Fruit fly (Drosophila melanogaster): ENCODE results near the gene Klp3A.
A peak's percentile ranks its signal among the peaks of the same experiment; 100 is the strongest.

Klp3A gene

DNA sequence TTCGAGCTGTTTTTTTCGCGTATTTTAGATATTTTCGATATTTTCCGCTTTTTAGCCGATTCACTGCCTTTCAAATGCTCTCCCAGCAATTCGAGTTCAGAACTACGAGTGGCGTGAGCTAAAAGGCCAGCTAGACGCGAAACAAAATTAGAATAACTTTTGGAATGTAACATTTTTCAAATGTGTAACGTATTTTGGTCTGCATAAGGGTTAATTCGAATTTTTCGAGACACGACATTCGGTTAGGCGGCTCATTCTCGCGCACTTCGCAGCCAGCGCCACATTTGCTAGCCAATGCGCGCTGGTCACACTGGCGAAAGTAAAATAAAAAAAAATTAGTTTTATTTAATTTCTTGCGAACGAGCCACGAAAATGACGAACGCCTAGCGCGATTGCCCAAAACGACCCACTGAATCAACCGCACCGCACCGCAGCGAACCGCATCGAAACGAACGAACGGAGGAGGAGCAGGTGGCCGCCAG, 20.7 kb upstream of the Klp3A start, which contains the start of the genes brv3 and Pi4KIIIalpha (continued):
- no peak for TF ChIP-seq CG10979 (tag; optimal IDR thresholded peaks at IDR 0.05)
- peak; percentile 17 for TF ChIP-seq YL-1 (GFP tag; optimal IDR thresholded peaks at IDR 0.05)
- no peak for TF ChIP-seq Neu2 (GFP tag; optimal IDR thresholded peaks at IDR 0.05; ENCODE audit: borderline replicate concordance)
- TF ChIP-seq Camta (GFP tag; optimal IDR thresholded peaks at IDR 0.05), result no peak
- peak; percentile 44 for TF ChIP-seq Lhr (GFP tag; optimal IDR thresholded peaks at IDR 0.05)
- TF ChIP-seq slou (GFP tag; optimal IDR thresholded peaks at IDR 0.05), result no peak
- TF ChIP-seq crp (GFP tag; optimal IDR thresholded peaks at IDR 0.05), result no peak
- no peak for TF ChIP-seq Dfd (GFP tag; optimal IDR thresholded peaks at IDR 0.05)
- TF ChIP-seq row (GFP tag; IDR thresholded peaks at IDR 0.05), result peak; percentile 63; the same call in 2 of the 3 replicates
- TF ChIP-seq en (GFP tag; optimal IDR thresholded peaks at IDR 0.05), result no peak
- TF ChIP-seq CG34422 (GFP tag; IDR thresholded peaks at IDR 0.05), result 0 out of 3 replicates have a peak, but pooled peaks have one; percentile 16
- no peak for TF ChIP-seq CG11093 (GFP tag; IDR thresholded peaks at IDR 0.05)
- TF ChIP-seq NK7.1 (GFP tag; optimal IDR thresholded peaks at IDR 0.05), result no peak
- no peak for TF ChIP-seq CG7372 (GFP tag; IDR thresholded peaks at IDR 0.05)
- TF ChIP-seq so (GFP tag; IDR thresholded peaks at IDR 0.05), result no peak
- TF ChIP-seq inv (GFP tag; IDR thresholded peaks at IDR 0.05; ENCODE audit: partially characterized antibody), result no peak; the same call in 1 of the 2 replicates
- no peak for TF ChIP-seq stwl (tag; optimal IDR thresholded peaks at IDR 0.05)
- TF ChIP-seq Eip74EF (GFP tag; optimal IDR thresholded peaks at IDR 0.05), result no peak
- TF ChIP-seq CG10366 (GFP tag; IDR thresholded peaks at IDR 0.05), result no peak
- TF ChIP-seq CG4328 (GFP tag; optimal IDR thresholded peaks at IDR 0.05), result no peak
- no peak for TF ChIP-seq CG43689 (GFP tag; IDR thresholded peaks at IDR 0.05)
- no peak for TF ChIP-seq CG10565 (GFP tag; optimal IDR thresholded peaks at IDR 0.05)
- no peak for TF ChIP-seq Ssrp (tag; optimal IDR thresholded peaks at IDR 0.05)
- TF ChIP-seq MESR4 (GFP tag; optimal IDR thresholded peaks at IDR 0.05), result peak; percentile 85
- TF ChIP-seq B-H1 (GFP tag; IDR thresholded peaks at IDR 0.05), result no peak
- TF ChIP-seq Lim3 (GFP tag; IDR thresholded peaks at IDR 0.05), result no peak
- no peak for TF ChIP-seq D (optimal IDR thresholded peaks at IDR 0.05)
- TF ChIP-seq D (GFP tag; optimal IDR thresholded peaks at IDR 0.05), result no peak
- peak; percentile 89 for TF ChIP-seq gfzf (GFP tag; optimal IDR thresholded peaks at IDR 0.05)
- TF ChIP-seq ewg (GFP tag; optimal IDR thresholded peaks at IDR 0.05), result no peak
- TF ChIP-seq Hsf (GFP tag; optimal IDR thresholded peaks at IDR 0.05), result no peak
- TF ChIP-seq klu (GFP tag; IDR thresholded peaks at IDR 0.05), result no peak
- TF ChIP-seq CG6654 (GFP tag; optimal IDR thresholded peaks at IDR 0.05), result no peak
- no peak for TF ChIP-seq cas (GFP tag; IDR thresholded peaks at IDR 0.05)
- no peak for TF ChIP-seq insv (GFP tag; optimal IDR thresholded peaks at IDR 0.05)
- no peak for TF ChIP-seq CG4820 (GFP tag; optimal IDR thresholded peaks at IDR 0.05)
- no peak for TF ChIP-seq mam (GFP tag; optimal IDR thresholded peaks at IDR 0.05)
- TF ChIP-seq fd102C (GFP tag; optimal IDR thresholded peaks at IDR 0.05), result no peak
- TF ChIP-seq ind (GFP tag; optimal IDR thresholded peaks at IDR 0.05), result no peak
- TF ChIP-seq E2f2 (GFP tag; IDR thresholded peaks at IDR 0.05), result peak; percentile 82
- no peak for TF ChIP-seq ken (GFP tag; IDR thresholded peaks at IDR 0.05)
- TF ChIP-seq Bgb (GFP tag; IDR thresholded peaks at IDR 0.05; ENCODE audit: partially characterized antibody), result peak; percentile 40; the same call in 1 of the 2 replicates
- peak; percentile 55 for TF ChIP-seq CG3847 (GFP tag; IDR thresholded peaks at IDR 0.05)
- no peak for TF ChIP-seq ham (GFP tag; IDR thresholded peaks at IDR 0.05)
- no peak for TF ChIP-seq abd-A (tag; optimal IDR thresholded peaks at IDR 0.05)
- no peak for TF ChIP-seq ci (GFP tag; IDR thresholded peaks at IDR 0.05)
- peak; percentile 40 for TF ChIP-seq Rfx (GFP tag; IDR thresholded peaks at IDR 0.05)
- no peak for TF ChIP-seq CG13775 (GFP tag; optimal IDR thresholded peaks at IDR 0.05)
- no peak for TF ChIP-seq unc-4 (GFP tag; IDR thresholded peaks at IDR 0.05; ENCODE audit: partially characterized antibody)
- TF ChIP-seq Spps (tag; optimal IDR thresholded peaks at IDR 0.05), result no peak
- no peak for TF ChIP-seq dati (GFP tag; IDR thresholded peaks at IDR 0.05)

All from whole organism, embryonic.